Fruit fly (Drosophila melanogaster): ENCODE data around the gene Pkd2.

Pkd2 gene

dm6 chr2L:12365964-12366482 lies 32.1 kb upstream of the Pkd2 start (continued):
- TF ChIP-seq D19A (tag; optimal IDR thresholded peaks at IDR 0.05) (peak; percentile 31), Nf-YB (GFP tag; optimal IDR thresholded peaks at IDR 0.05) (peak; percentile 59), Sin3A (optimal IDR thresholded peaks at IDR 0.05) (no peak), CG10267 (tag; optimal IDR thresholded peaks at IDR 0.05) (peak; percentile 1), sisA (GFP tag; IDR thresholded peaks at IDR 0.05) (no peak), CG30403 (GFP tag; optimal IDR thresholded peaks at IDR 0.05) (no peak), wor (GFP tag; IDR thresholded peaks at IDR 0.05) (no peak), CG12659 (GFP tag; optimal IDR thresholded peaks at IDR 0.05) (peak; percentile 9), CG2120 (GFP tag; optimal IDR thresholded peaks at IDR 0.05) (peak; percentile 8), YL-1 (GFP tag; optimal IDR thresholded peaks at IDR 0.05) (no peak), sd (tag; optimal IDR thresholded peaks at IDR 0.05) (peak; percentile 48), slou (GFP tag; optimal IDR thresholded peaks at IDR 0.05) (no peak), tap (tag; optimal IDR thresholded peaks at IDR 0.05) (peak; percentile 29), cad (GFP tag; optimal IDR thresholded peaks at IDR 0.05) (no peak), CG12769 (tag; optimal IDR thresholded peaks at IDR 0.05) (peak; percentile 87), D (optimal IDR thresholded peaks at IDR 0.05) (no peak), D (GFP tag; optimal IDR thresholded peaks at IDR 0.05) (no peak), br (optimal IDR thresholded peaks at IDR 0.05) (no peak), HHEX (GFP tag; optimal IDR thresholded peaks at IDR 0.05) (peak; percentile 47), TFAM (GFP tag; optimal IDR thresholded peaks at IDR 0.05) (no peak), h (optimal IDR thresholded peaks at IDR 0.05) (no peak), her (GFP tag; optimal IDR thresholded peaks at IDR 0.05) (peak; percentile 26), CG16779 (GFP tag; IDR thresholded peaks at IDR 0.05) (no peak), CG10366 (GFP tag; IDR thresholded peaks at IDR 0.05) (no peak), Sox102F (GFP tag; optimal IDR thresholded peaks at IDR 0.05) (no peak), Ravus (GFP tag; IDR thresholded peaks at IDR 0.05) (no peak), CG3281 (GFP tag; optimal IDR thresholded peaks at IDR 0.05) (peak; percentile 36), CG1233 (GFP tag; optimal IDR thresholded peaks at IDR 0.05) (peak; percentile 54), CG31365 (tag; optimal IDR thresholded peaks at IDR 0.05) (peak; percentile 42), sima (GFP tag; optimal IDR thresholded peaks at IDR 0.05) (no peak), CG2678 (tag; optimal IDR thresholded peaks at IDR 0.05) (peak; percentile 39), HLH3B (GFP tag; IDR thresholded peaks at IDR 0.05) (peak; percentile 36; the same call in 1 of the 2 replicates), Doc2 (GFP tag; IDR thresholded peaks at IDR 0.05) (no peak), grn (GFP tag; optimal IDR thresholded peaks at IDR 0.05) (peak; percentile 64), fd96Cb (tag; optimal IDR thresholded peaks at IDR 0.05) (no peak), danr (GFP tag; IDR thresholded peaks at IDR 0.05) (no peak), CG7963 (GFP tag; IDR thresholded peaks at IDR 0.05; ENCODE audit: partially characterized antibody) (no peak), CG14441 (GFP tag; IDR thresholded peaks at IDR 0.05) (peak; percentile 17; the same call in 1 of the 2 replicates), CG15479 (GFP tag; optimal IDR thresholded peaks at IDR 0.05) (peak; percentile 42), so (GFP tag; IDR thresholded peaks at IDR 0.05) (0 out of 3 replicates have a peak, but pooled peaks have one; percentile 13), Trl (optimal IDR thresholded peaks at IDR 0.05) (peak; percentile 87 to 88), Trl (GFP tag; optimal IDR thresholded peaks at IDR 0.05) (peak; percentile 43), chm (GFP tag; IDR thresholded peaks at IDR 0.05) (peak; percentile 49; the same call in 1 of the 2 replicates), chinmo (GFP tag; IDR thresholded peaks at IDR 0.05; ENCODE audit: partially characterized antibody) (peak; percentile 96), CG4424 (GFP tag; optimal IDR thresholded peaks at IDR 0.05) (no peak), eve (GFP tag; optimal IDR thresholded peaks at IDR 0.05) (no peak), hbn (GFP tag; IDR thresholded peaks at IDR 0.05; ENCODE audit: partially characterized antibody) (peak; percentile 29; the same call in 1 of the 2 replicates), Dbx (GFP tag; IDR thresholded peaks at IDR 0.05) (peak; percentile 43; the same call in 1 of the 3 replicates), CG2875 (GFP tag; optimal IDR thresholded peaks at IDR 0.05) (peak; percentile 1), org-1 (GFP tag; optimal IDR thresholded peaks at IDR 0.05) (peak; percentile 44), Neu2 (GFP tag; optimal IDR thresholded peaks at IDR 0.05; ENCODE audit: borderline replicate concordance) (no peak), CG12744 (GFP tag; optimal IDR thresholded peaks at IDR 0.05) (no peak), CG14667 (GFP tag; IDR thresholded peaks at IDR 0.05) (no peak)

Measured in whole organism, embryonic.